Worm (Caenorhabditis elegans) whole organism, young adult: ENCODE data around the gene egal-1.

Source experiments
- ceh-100 ChIP-seq: fragments of 200-800 bp; sonication (Bioruptor generic); IDR thresholded peaks from 2 replicates; pipeline ENCODE4 v1.3.6; 2022; ENCODE audit warnings: missing genetic modification reagents, missing genetic modification characterization, missing compliant biosample characterization
- egl-44 ChIP-seq: fragments of 200-800 bp; sonication (Bioruptor generic); IDR thresholded peaks from 2 replicates; pipeline ENCODE4 v1.3.6; 2022; ENCODE audit warnings: missing genetic modification reagents, missing genetic modification characterization, missing compliant biosample characterization
- lin-40 ChIP-seq: sonication (generic microtip); optimal IDR thresholded peaks from 2 replicates; lab custom pipeline; 2016; ENCODE audit warnings: missing genetic modification characterization, mild to moderate bottlenecking, missing compliant biosample characterization, missing genotype, missing genetic modification reagents
- lsy-27 ChIP-seq: sonication (generic microtip); optimal IDR thresholded peaks from 2 replicates; lab custom pipeline; 2017; ENCODE audit warnings: missing genetic modification characterization, mild to moderate bottlenecking, missing compliant biosample characterization, antibody characterized with exemption, missing genotype, borderline replicate concordance; ENCODE audit not compliant: insufficient read depth
- madf-3 ChIP-seq: fragments of 200-800 bp; sonication (Bioruptor generic); IDR thresholded peaks from 2 replicates; pipeline ENCODE4 v1.3.6; 2022; ENCODE audit warnings: missing genetic modification reagents, missing genetic modification characterization, missing compliant biosample characterization
- mel-28 ChIP-seq: sonication (generic microtip); optimal IDR thresholded peaks from 2 replicates; lab custom pipeline; 2016; ENCODE audit warnings: borderline replicate concordance, mild to moderate bottlenecking, missing genetic modification characterization, missing compliant biosample characterization
- nhr-179 ChIP-seq: sonication (generic microtip); optimal IDR thresholded peaks from 2 replicates; lab custom pipeline; 2016; ENCODE audit warnings: mild to moderate bottlenecking, missing genetic modification characterization, missing compliant biosample characterization
- nhr-27 ChIP-seq: fragments of 200-800 bp; sonication (Bioruptor generic); optimal IDR thresholded peaks from 2 replicates; lab custom pipeline; 2018; ENCODE audit warnings: mild to moderate bottlenecking, missing genetic modification characterization, moderate library complexity, missing compliant biosample characterization
- pha-4 ChIP-seq: fragments of 150-350 bp; sonication (generic microtip); optimal IDR thresholded peaks from 2 replicates; lab custom pipeline; 2014; ENCODE audit warnings: missing biosample characterization, missing genetic modification reagents, missing genetic modification characterization
- zim-3 ChIP-seq: sonication (generic microtip); optimal IDR thresholded peaks from 2 replicates; lab custom pipeline; 2017; ENCODE audit warnings: mild to moderate bottlenecking, missing genetic modification characterization, moderate library complexity, missing compliant biosample characterization

DNA sequence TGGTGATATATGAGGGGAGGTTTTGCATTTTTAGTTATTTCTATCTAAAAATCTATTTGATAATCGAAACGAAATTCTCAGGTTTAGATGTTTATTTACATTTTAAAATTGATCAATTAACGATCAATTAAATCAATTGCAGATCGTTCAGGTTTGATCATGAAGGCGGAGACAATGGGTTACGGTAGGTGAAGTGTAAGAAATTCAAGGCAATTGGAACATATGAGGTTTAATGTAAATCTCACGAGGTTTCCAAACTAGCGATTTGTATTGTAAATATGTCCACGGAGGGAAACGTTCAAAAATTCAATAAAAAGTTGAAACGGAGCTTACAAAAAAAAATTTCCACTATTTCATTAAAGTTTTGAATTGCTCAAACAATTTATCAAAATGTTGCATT lies 45.1 kb upstream of the egal-1 start:
- TF ChIP-seq nhr-27 (no peak), pha-4 (tag; lab: Kevin White, UChicago) (no peak), madf-3 (GFP tag; lab: Robert Waterston, UW) (no peak), lin-40 (tag; lab: Kevin White, UChicago) (no peak), ceh-100 (no peak), mel-28 (tag; lab: Kevin White, UChicago) (no peak), egl-44 (GFP tag; lab: Robert Waterston, UW) (no peak), nhr-179 (no peak), zim-3 (tag; lab: Kevin White, UChicago) (no peak), lsy-27 (tag; lab: Kevin White, UChicago) (no peak)
